Worm (Caenorhabditis elegans) whole organism, L4 larva: ENCODE measurements around the gene col-162.

ENCODE experiments used
- ceh-32 ChIP-seq: sonication (generic microtip); optimal IDR thresholded peaks from 2 replicates; lab custom pipeline; 2016; ENCODE audit warnings: mild to moderate bottlenecking, missing genetic modification characterization, missing compliant biosample characterization; ENCODE audit not compliant: poor library complexity
- unc-62 ChIP-seq, 3 experiments: fragments of 150-350 bp in 1 of 3; sonication (generic microtip); optimal IDR thresholded peaks in 2 of 3; peaks in 1 of 3; 1 replicate in 1 of 3; 2 replicates in 2 of 3; lab custom pipeline; 2014 to 2017; ENCODE audit warnings: missing biosample characterization in 3 of 3, missing genetic modification characterization in 3 of 3, missing genetic modification reagents in 3 of 3, missing genotype in 1 of 3

DNA sequence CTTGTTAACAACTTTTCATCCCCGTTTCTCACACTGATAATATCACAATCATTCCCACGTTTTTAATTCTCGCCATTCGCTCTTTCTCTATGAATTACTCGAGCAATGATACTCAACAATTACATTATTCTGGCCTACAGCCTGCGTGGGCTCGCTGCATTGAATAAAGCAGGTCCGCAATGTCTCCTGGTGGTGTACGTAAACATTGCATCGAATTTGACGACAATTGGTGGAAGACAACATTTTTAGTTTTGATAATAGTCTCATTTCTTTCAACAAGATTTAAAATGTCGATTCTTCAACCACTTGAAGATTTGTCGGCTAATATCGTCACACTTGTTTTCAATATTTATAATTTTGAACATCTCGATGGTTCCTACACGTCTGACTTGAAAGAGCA, 17.6 kb downstream of the col-162 start, which contains the start of gene bath-39:
- TF ChIP-seq unc-62 (GFP tag; optimal IDR thresholded peaks at IDR 0.05 in 1 of 2; lab: Kevin White, UChicago) (no peak), unc-62 (tag; optimal IDR thresholded peaks at IDR 0.05; lab: Kevin White, UChicago) (no peak), ceh-32 (tag; lab: Kevin White, UChicago) (no peak)
